Worm (Caenorhabditis elegans) whole organism, mixed stage, embryonic: ENCODE results near the gene ZK1321.1.

ENCODE experiments used
- M03D4.4 ChIP-seq: sonication (generic microtip); optimal IDR thresholded peaks from 2 replicates; lab custom pipeline; 2017; ENCODE audit warnings: mild to moderate bottlenecking, missing genetic modification characterization, missing compliant biosample characterization
- ceh-83 ChIP-seq: fragments of 200-800 bp; sonication (Bioruptor generic); optimal IDR thresholded peaks from 2 replicates; lab custom pipeline; 2018; ENCODE audit warnings: mild to moderate bottlenecking, missing genetic modification characterization, missing compliant biosample characterization
- elt-1 ChIP-seq: sonication (generic microtip); optimal IDR thresholded peaks from 2 replicates; lab custom pipeline; 2017; ENCODE audit warnings: missing genetic modification characterization, mild to moderate bottlenecking, missing compliant biosample characterization, antibody characterized with exemption, moderate library complexity, borderline replicate concordance; ENCODE audit not compliant: insufficient read depth
- mep-1 ChIP-seq: fragments of 150-350 bp; optimal IDR thresholded peaks from 2 replicates; lab custom pipeline; 2017; ENCODE audit warnings: missing biosample characterization, missing genetic modification reagents, missing genetic modification characterization, inconsistent platforms
- nhr-12 ChIP-seq: fragments of 150-350 bp; optimal IDR thresholded peaks from 2 replicates; lab custom pipeline; 2014; ENCODE audit warnings: missing biosample characterization, missing genetic modification characterization
- nhr-76 ChIP-seq: sonication (generic microtip); optimal IDR thresholded peaks from 2 replicates; lab custom pipeline; 2017; ENCODE audit warnings: missing biosample characterization, missing genetic modification characterization
- snpc-4 ChIP-seq: fragments of 150-350 bp; optimal IDR thresholded peaks from 2 replicates; lab custom pipeline; 2014; ENCODE audit warnings: missing biosample characterization, missing genetic modification characterization

DNA sequence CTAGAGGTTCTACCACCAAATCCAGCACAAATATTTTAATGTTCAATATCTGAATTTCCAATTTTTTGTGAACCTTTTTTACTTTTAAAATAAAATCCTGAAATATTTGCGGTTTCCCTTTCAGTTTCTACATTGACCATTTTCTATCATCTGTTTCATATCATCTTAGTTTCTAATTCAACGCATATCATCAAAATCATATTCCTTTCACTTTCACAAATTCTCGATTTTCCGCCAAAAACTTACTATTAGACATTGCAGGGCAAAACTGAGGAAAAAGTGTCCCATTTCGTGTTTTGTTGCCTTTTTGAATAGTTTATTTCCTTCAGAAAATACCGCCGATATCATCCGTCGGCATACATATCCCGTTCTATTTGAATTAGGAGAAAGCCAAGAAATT is 28.8 kb upstream of the ZK1321.1 start:
- TF ChIP-seq elt-1 (tag; lab: Kevin White, UChicago) (no peak), nhr-76 (tag; lab: Kevin White, UChicago) (no peak), nhr-12 (tag; lab: Kevin White, UChicago) (no peak), M03D4.4 (no peak), snpc-4 (no peak), ceh-83 (GFP tag; lab: Kevin White, UChicago) (no peak), mep-1 (tag; lab: Kevin White, UChicago) (no peak)
